Worm (Caenorhabditis elegans) whole organism, mixed stage, embryonic: ENCODE measurements around the gene fbxa-27.
"Not testable (repeated sequence)": the region's sequence is repeated elsewhere in the genome, so short reads cannot be mapped to it uniquely, and the experiment has no call there.

Experiments
- M03D4.4 ChIP-seq: sonication (generic microtip); optimal IDR thresholded peaks from 2 replicates; lab custom pipeline; 2017; ENCODE audit warnings: mild to moderate bottlenecking, missing genetic modification characterization, missing compliant biosample characterization
- bed-3 ChIP-seq: fragments of 200-800 bp; sonication (Bioruptor generic); optimal IDR thresholded peaks from 3 replicates; lab custom pipeline; 2018; ENCODE audit warnings: mild to moderate bottlenecking, missing genetic modification characterization, moderate library complexity, missing compliant biosample characterization
- blmp-1 ChIP-seq: fragments of 150-350 bp; optimal IDR thresholded peaks from 2 replicates; lab custom pipeline; 2014; ENCODE audit warnings: missing biosample characterization, missing genetic modification characterization
- ceh-39 ChIP-seq: fragments of 150-350 bp; optimal IDR thresholded peaks from 2 replicates; lab custom pipeline; 2014; ENCODE audit warnings: missing biosample characterization, missing genetic modification characterization
- ceh-43 ChIP-seq: fragments of 200-800 bp; sonication (Bioruptor generic); optimal IDR thresholded peaks from 2 replicates; lab custom pipeline; 2018; ENCODE audit warnings: mild to moderate bottlenecking, missing genetic modification characterization, moderate library complexity, missing compliant biosample characterization
- ceh-83 ChIP-seq: fragments of 200-800 bp; sonication (Bioruptor generic); optimal IDR thresholded peaks from 2 replicates; lab custom pipeline; 2018; ENCODE audit warnings: mild to moderate bottlenecking, missing genetic modification characterization, missing compliant biosample characterization
- ces-1 ChIP-seq: fragments of 150-350 bp; optimal IDR thresholded peaks from 2 replicates; lab custom pipeline; 2014; ENCODE audit warnings: missing biosample characterization, missing genetic modification reagents, missing genetic modification characterization
- drap-1 ChIP-seq: fragments of 200-800 bp; sonication (Bioruptor generic); optimal IDR thresholded peaks from 3 replicates; lab custom pipeline; 2018; ENCODE audit warnings: mild to moderate bottlenecking, missing genetic modification characterization, missing compliant biosample characterization
- elt-1 ChIP-seq: sonication (generic microtip); optimal IDR thresholded peaks from 2 replicates; lab custom pipeline; 2017; ENCODE audit warnings: missing genetic modification characterization, mild to moderate bottlenecking, missing compliant biosample characterization, antibody characterized with exemption, moderate library complexity, borderline replicate concordance; ENCODE audit not compliant: insufficient read depth
- elt-3 ChIP-seq: fragments of 150-350 bp; optimal IDR thresholded peaks from 2 replicates; lab custom pipeline; 2014; ENCODE audit warnings: missing biosample characterization, missing genetic modification characterization
- ham-2 ChIP-seq: fragments of 200-800 bp; sonication (Bioruptor generic); optimal IDR thresholded peaks from 2 replicates; lab custom pipeline; 2018; ENCODE audit warnings: mild to moderate bottlenecking, missing genetic modification characterization, missing compliant biosample characterization
- hlh-1 ChIP-seq: fragments of 150-350 bp; optimal IDR thresholded peaks from 2 replicates; lab custom pipeline; 2014; ENCODE audit warnings: missing biosample characterization, missing genetic modification reagents, missing genetic modification characterization
- lin-13 ChIP-seq: fragments of 150-350 bp; optimal IDR thresholded peaks from 2 replicates; lab custom pipeline; 2014; ENCODE audit warnings: missing biosample characterization, missing genetic modification characterization
- lin-32 ChIP-seq: fragments of 200-800 bp; sonication (Bioruptor generic); optimal IDR thresholded peaks from 2 replicates; lab custom pipeline; 2018; ENCODE audit warnings: mild to moderate bottlenecking, missing genetic modification characterization, missing compliant biosample characterization
- lsy-2 ChIP-seq: fragments of 150-350 bp; optimal IDR thresholded peaks from 2 replicates; lab custom pipeline; 2014; ENCODE audit warnings: missing biosample characterization, missing genetic modification characterization
- mab-5 ChIP-seq: fragments of 150-350 bp; optimal IDR thresholded peaks from 2 replicates; lab custom pipeline; 2014; ENCODE audit warnings: missing biosample characterization, missing genetic modification characterization
- mep-1 ChIP-seq: fragments of 150-350 bp; optimal IDR thresholded peaks from 2 replicates; lab custom pipeline; 2017; ENCODE audit warnings: missing biosample characterization, missing genetic modification reagents, missing genetic modification characterization, inconsistent platforms
- nhr-12 ChIP-seq: fragments of 150-350 bp; optimal IDR thresholded peaks from 2 replicates; lab custom pipeline; 2014; ENCODE audit warnings: missing biosample characterization, missing genetic modification characterization
- nhr-2 ChIP-seq: fragments of 150-350 bp; optimal IDR thresholded peaks from 2 replicates; lab custom pipeline; 2014; ENCODE audit warnings: missing biosample characterization, missing genetic modification characterization
- nhr-237 ChIP-seq: fragments of 150-350 bp; optimal IDR thresholded peaks from 2 replicates; lab custom pipeline; 2014; ENCODE audit warnings: missing biosample characterization, missing genetic modification characterization
- nhr-28 ChIP-seq: fragments of 150-350 bp; optimal IDR thresholded peaks from 2 replicates; lab custom pipeline; 2014; ENCODE audit warnings: missing biosample characterization, missing genetic modification characterization
- nhr-76 ChIP-seq: sonication (generic microtip); optimal IDR thresholded peaks from 2 replicates; lab custom pipeline; 2017; ENCODE audit warnings: missing biosample characterization, missing genetic modification characterization
- sem-2 ChIP-seq: fragments of 200-800 bp; sonication (Bioruptor generic); optimal IDR thresholded peaks from 2 replicates; lab custom pipeline; 2018; ENCODE audit warnings: mild to moderate bottlenecking, missing genetic modification characterization, missing compliant biosample characterization
- snpc-4 ChIP-seq: fragments of 150-350 bp; optimal IDR thresholded peaks from 2 replicates; lab custom pipeline; 2014; ENCODE audit warnings: missing biosample characterization, missing genetic modification characterization
- sptf-1 ChIP-seq: sonication (generic microtip); optimal IDR thresholded peaks from 2 replicates; lab custom pipeline; 2017; ENCODE audit warnings: mild to moderate bottlenecking, missing genetic modification characterization, moderate library complexity, missing compliant biosample characterization
- unc-39 ChIP-seq: fragments of 150-350 bp; optimal IDR thresholded peaks from 2 replicates; lab custom pipeline; 2014; ENCODE audit warnings: missing biosample characterization, missing genetic modification characterization
- unc-62 ChIP-seq: fragments of 150-350 bp; optimal IDR thresholded peaks from 2 replicates; lab custom pipeline; 2014; ENCODE audit warnings: missing biosample characterization, missing genetic modification reagents, missing genetic modification characterization
- zip-8 ChIP-seq: fragments of 150-350 bp; optimal IDR thresholded peaks from 2 replicates; lab custom pipeline; 2014; ENCODE audit warnings: missing biosample characterization, missing genetic modification characterization
- ztf-11 ChIP-seq: fragments of 150-350 bp; optimal IDR thresholded peaks from 2 replicates; lab custom pipeline; 2014; ENCODE audit warnings: missing biosample characterization, missing genetic modification characterization

The fbxa-27 gene

ce11 chrIII:1359669-1360068 lies 16.9 kb downstream of the fbxa-27 start, which contains the start of gene Y82E9BR.9:
Gene Y82E9BR.9 (minus strand): TSS chrIII:1359769.
- TF ChIP-seq hlh-1 (tag; lab: Kevin White, UChicago) (no peak), sem-2 (GFP tag; lab: Kevin White, UChicago) (no peak), nhr-2 (tag; lab: Kevin White, UChicago) (no peak), ztf-11 (no peak), ceh-39 (no peak), ceh-83 (GFP tag; lab: Kevin White, UChicago) (no peak), drap-1 (no peak), elt-3 (tag; lab: Kevin White, UChicago) (no peak), zip-8 (tag; lab: Kevin White, UChicago) (no peak), nhr-237 (tag; lab: Kevin White, UChicago) (no peak), unc-39 (tag; lab: Kevin White, UChicago) (no peak), sptf-1 (no peak), lin-13 (tag; lab: Kevin White, UChicago) (no peak), unc-62 (GFP tag; lab: Kevin White, UChicago) (no peak), ceh-43 (GFP tag; lab: Kevin White, UChicago) (no peak)
- TF ChIP-seq, all 35 proteins: peak for 0

ce11 chrIII:1372563-1372962 lies 29.8 kb downstream of the fbxa-27 start:
- TF ChIP-seq sem-2 (GFP tag; lab: Kevin White, UChicago) (no peak), ham-2 (GFP tag; lab: Kevin White, UChicago) (no peak), hlh-1 (tag; lab: Kevin White, UChicago) (peak; percentile 82), ceh-39 (no peak), blmp-1 (tag; lab: Kevin White, UChicago) (no peak)

- TF ChIP-seq ham-2 (GFP tag; lab: Kevin White, UChicago), result no peak
- TF ChIP-seq lsy-2 (tag; lab: Kevin White, UChicago), result no peak
- no peak for TF ChIP-seq bed-3 (GFP tag; lab: Kevin White, UChicago)
- no peak for TF ChIP-seq M03D4.4 (tag; lab: Kevin White, UChicago)
- no peak for TF ChIP-seq lin-32
- no peak for TF ChIP-seq nhr-76 (tag; lab: Kevin White, UChicago)
- no peak for TF ChIP-seq hlh-1 (tag; lab: Kevin White, UChicago)
- TF ChIP-seq nhr-12 (tag; lab: Kevin White, UChicago), result no peak
- no peak for TF ChIP-seq ztf-11
- TF ChIP-seq ceh-43 (GFP tag; lab: Kevin White, UChicago), result no peak
- TF ChIP-seq blmp-1 (tag; lab: Kevin White, UChicago), result no peak
- no peak for TF ChIP-seq nhr-2 (tag; lab: Kevin White, UChicago)
- TF ChIP-seq mab-5 (tag; lab: Kevin White, UChicago), result no peak
- TF ChIP-seq nhr-28, result no peak
- no peak for TF ChIP-seq sem-2 (GFP tag; lab: Kevin White, UChicago)
- TF ChIP-seq snpc-4 (tag; lab: Kevin White, UChicago), result no peak
- no peak for TF ChIP-seq ces-1 (GFP tag; lab: Kevin White, UChicago)
Observed at ce11 chrIII:1374355-1374807, 31.6 kb downstream of the fbxa-27 start, which contains the start of gene Y82E9BR.20. Gene Y82E9BR.20 (plus strand): TSS chrIII:1374405.

- TF ChIP-seq bed-3 (GFP tag; lab: Kevin White, UChicago); lin-13 (tag; lab: Kevin White, UChicago); mep-1: not testable (repeated sequence)
Observed at ce11 chrIII:1375491-1375890, 32.7 kb downstream of the fbxa-27 start, which contains the start of gene Y82E9BR.10. Gene Y82E9BR.10 (minus strand): TSS chrIII:1375591.

- not testable (repeated sequence) for TF ChIP-seq M03D4.4 (tag; lab: Kevin White, UChicago); hlh-1 (tag; lab: Kevin White, UChicago); ham-2 (GFP tag; lab: Kevin White, UChicago)
- TF ChIP-seq, all 35 proteins: peak for 0; not testable (repeated sequence) for 35
Observed at ce11 chrIII:1377903-1378302, 35.1 kb downstream of the fbxa-27 start, which contains the start of gene pals-40. Gene pals-40 (minus strand): TSS chrIII:1378003.

- TF ChIP-seq hlh-1 (tag; lab: Kevin White, UChicago) (peak; percentile 75), elt-1 (no peak)
Observed at ce11 chrIII:1380535-1381274, 37.9 kb downstream of the fbxa-27 start, which contains the start of the genes pals-21 and Y82E9BR.6. Gene pals-21 (minus strand): TSS chrIII:1380635. Gene Y82E9BR.6 (plus strand): TSS chrIII:1381224.
